Worm (Caenorhabditis elegans): Measurements from ENCODE around the gene C04G6.13.

DNA sequence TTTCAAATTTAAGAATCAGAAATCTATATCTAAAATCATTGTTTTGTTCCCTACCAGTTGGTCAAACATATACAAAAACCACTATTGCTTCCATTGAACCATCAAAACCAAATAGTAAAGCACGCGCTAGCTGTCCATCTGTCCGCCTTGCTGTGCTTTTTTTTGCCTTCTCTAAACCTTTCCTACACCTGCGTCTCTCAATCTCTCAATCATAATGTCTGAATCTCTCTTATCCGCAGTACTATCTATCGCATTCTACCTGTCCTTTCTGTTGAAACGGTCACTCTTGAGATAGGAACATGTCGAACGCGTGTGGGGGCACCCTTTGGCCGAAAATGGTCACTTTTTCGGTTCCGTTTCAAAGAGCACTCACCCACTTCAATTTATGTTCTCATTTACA is 46.8 kb upstream of the C04G6.13 start:
- TF ChIP-seq klf-2 (GFP tag; conservative IDR thresholded peaks at IDR 0.05) (no peak), ztf-23 (GFP tag; IDR thresholded peaks at IDR 0.05) (no peak), tab-1 (GFP tag; IDR thresholded peaks at IDR 0.05) (no peak), med-1 (GFP tag; optimal IDR thresholded peaks at IDR 0.05; ENCODE audit: insufficient read depth) (no peak), ref-1 (GFP tag; conservative IDR thresholded peaks at IDR 0.05) (no peak), flt-1 (GFP tag; IDR thresholded peaks at IDR 0.05) (no peak)
